Worm (Caenorhabditis elegans) whole organism, L4 larva: ENCODE measurements around the gene F54D5.7.

Source experiments
- F10B5.3 ChIP-seq: sonication (generic microtip); optimal IDR thresholded peaks from 2 replicates; lab custom pipeline; 2016; ENCODE audit warnings: mild to moderate bottlenecking, missing genetic modification characterization, missing compliant biosample characterization
- F44E2.7 ChIP-seq: fragments of 200-800 bp; sonication (Bioruptor generic); IDR thresholded peaks from 2 replicates; pipeline ENCODE4 v2.1.2; 2022; ENCODE audit warnings: missing genetic modification characterization, missing compliant biosample characterization
- F49E8.2 ChIP-seq: sonication (generic microtip); optimal IDR thresholded peaks from 2 replicates; lab custom pipeline; 2016; ENCODE audit warnings: missing compliant biosample characterization, mild to moderate bottlenecking, missing genetic modification characterization, borderline replicate concordance
- T20F7.1 ChIP-seq: fragments of 200-800 bp; sonication (Bioruptor generic); optimal IDR thresholded peaks from 2 replicates; lab custom pipeline; 2018; ENCODE audit warnings: mild to moderate bottlenecking, missing genetic modification characterization, missing compliant biosample characterization
- T26A8.4 ChIP-seq: fragments of 200-800 bp; sonication (Bioruptor generic); IDR thresholded peaks from 2 replicates; pipeline ENCODE4 v1.3.6; 2022; ENCODE audit warnings: missing genetic modification characterization, missing compliant biosample characterization
- Y105C5A.15 ChIP-seq: fragments of 200-800 bp; sonication (Bioruptor generic); IDR thresholded peaks from 2 replicates; pipeline ENCODE4 v1.3.6; 2022; ENCODE audit warnings: missing genetic modification characterization, missing compliant biosample characterization
- Y5F2A.4 ChIP-seq: fragments of 200-800 bp; sonication (Bioruptor generic); optimal IDR thresholded peaks from 2 replicates; lab custom pipeline; 2018; ENCODE audit warnings: mild to moderate bottlenecking, missing genetic modification characterization, missing compliant biosample characterization
- Y75B8A.6 ChIP-seq: fragments of 200-800 bp; sonication (Bioruptor generic); IDR thresholded peaks from 2 replicates; pipeline ENCODE4 v1.3.6; 2022; ENCODE audit warnings: missing genetic modification reagents, missing genetic modification characterization, missing compliant biosample characterization
- ZK337.2 ChIP-seq: fragments of 200-800 bp; sonication (Bioruptor generic); IDR thresholded peaks from 2 replicates; pipeline ENCODE4 v1.3.6; 2022; ENCODE audit warnings: missing genetic modification reagents, missing genetic modification characterization, missing compliant biosample characterization
- ZK546.5 ChIP-seq, 2 experiments: sonication (generic microtip); optimal IDR thresholded peaks; 2 replicates each; lab custom pipeline; 2017; ENCODE audit warnings: missing biosample characterization in 2 of 2, missing genetic modification characterization in 2 of 2
- aha-1 ChIP-seq: fragments of 150-350 bp; peaks from one replicate; lab custom pipeline; 2014; ENCODE audit warnings: missing biosample characterization, missing genetic modification characterization
- aly-2 ChIP-seq: sonication (generic microtip); optimal IDR thresholded peaks from 2 replicates; lab custom pipeline; 2018; ENCODE audit warnings: missing biosample characterization, missing genetic modification characterization
- ama-1 ChIP-seq: fragments of 150-350 bp; optimal IDR thresholded peaks from 2 replicates; lab custom pipeline; 2014; ENCODE audit warnings: inconsistent platforms, mixed read lengths
- ceh-44 ChIP-seq: fragments of 200-800 bp; sonication (Bioruptor generic); IDR thresholded peaks from 2 replicates; pipeline ENCODE4 v1.3.6; 2022; ENCODE audit warnings: missing genetic modification reagents, missing genetic modification characterization, missing compliant biosample characterization
- ceh-62 ChIP-seq: sonication (generic microtip); optimal IDR thresholded peaks from 2 replicates; lab custom pipeline; 2017; ENCODE audit warnings: missing biosample characterization, missing genetic modification characterization
- ceh-82 ChIP-seq: sonication (generic microtip); optimal IDR thresholded peaks from 2 replicates; lab custom pipeline; 2017; ENCODE audit warnings: missing biosample characterization, missing genetic modification characterization
- ces-1 ChIP-seq: fragments of 150-350 bp; sonication (generic microtip); optimal IDR thresholded peaks from 4 replicates; lab custom pipeline; 2014; ENCODE audit warnings: missing biosample characterization, missing genetic modification reagents, missing genetic modification characterization
- daf-16 ChIP-seq, 3 experiments: sonication (generic microtip); optimal IDR thresholded peaks; 2 replicates each; lab custom pipeline; 2016 to 2017; ENCODE audit warnings: missing genetic modification characterization in 3 of 3, missing genetic modification reagents in 3 of 3, mild to moderate bottlenecking in 2 of 3, missing compliant biosample characterization in 2 of 3, missing biosample characterization in 1 of 3, moderate library complexity in 1 of 3
- dmd-6 ChIP-seq: fragments of 200-800 bp; sonication (Bioruptor generic); IDR thresholded peaks from 2 replicates; pipeline ENCODE4 v1.3.6; 2022; ENCODE audit warnings: missing genetic modification reagents, missing genetic modification characterization, missing compliant biosample characterization
- dmd-9 ChIP-seq: fragments of 200-800 bp; sonication (Bioruptor generic); IDR thresholded peaks from 2 replicates; pipeline ENCODE4 v1.3.6; 2022; ENCODE audit warnings: missing genetic modification reagents, missing genetic modification characterization, missing compliant biosample characterization
- egl-27 ChIP-seq: sonication (generic microtip); optimal IDR thresholded peaks from 3 replicates; lab custom pipeline; 2017; ENCODE audit warnings: missing biosample characterization, missing genetic modification reagents, missing genetic modification characterization
- egl-43 ChIP-seq: fragments of 200-800 bp; sonication (Bioruptor generic); IDR thresholded peaks from 2 replicates; pipeline ENCODE4 v1.3.6; 2022; ENCODE audit warnings: missing genetic modification reagents, missing genetic modification characterization, missing compliant biosample characterization
- gei-8 ChIP-seq: fragments of 200-800 bp; sonication (Bioruptor generic); optimal IDR thresholded peaks from 2 replicates; lab custom pipeline; 2018; ENCODE audit warnings: mild to moderate bottlenecking, missing genetic modification characterization, missing compliant biosample characterization
- hlh-11 ChIP-seq: fragments of 200-800 bp; sonication (Bioruptor generic); optimal IDR thresholded peaks from 2 replicates; lab custom pipeline; 2018; ENCODE audit warnings: mild to moderate bottlenecking, missing genetic modification characterization, missing compliant biosample characterization
- hmg-1.1 ChIP-seq: fragments of 200-800 bp; sonication (Bioruptor generic); IDR thresholded peaks from 2 replicates; pipeline ENCODE4 v1.3.6; 2022; ENCODE audit warnings: missing genetic modification reagents, missing genetic modification characterization, missing compliant biosample characterization
- jun-1 ChIP-seq: fragments of 150-350 bp; optimal IDR thresholded peaks from 2 replicates; lab custom pipeline; 2014; ENCODE audit warnings: missing biosample characterization, missing genetic modification reagents, missing genetic modification characterization
- lim-7 ChIP-seq: fragments of 200-800 bp; sonication (Bioruptor generic); IDR thresholded peaks from 2 replicates; pipeline ENCODE4 v1.3.6; 2022; ENCODE audit warnings: missing genetic modification characterization, missing compliant biosample characterization
- lin-1 ChIP-seq: fragments of 200-800 bp; sonication (Bioruptor generic); IDR thresholded peaks from 2 replicates; pipeline ENCODE4 v1.3.6; 2022; ENCODE audit warnings: missing genetic modification reagents, missing genetic modification characterization, missing compliant biosample characterization
- lsy-2 ChIP-seq, 2 experiments: fragments of 150-350 bp in 1 of 2; sonication (generic microtip) in 1 of 2; optimal IDR thresholded peaks; 2 replicates each; lab custom pipeline; 2014 to 2017; ENCODE audit warnings: missing biosample characterization in 2 of 2, missing genetic modification characterization in 2 of 2
- madf-9 ChIP-seq: fragments of 200-800 bp; sonication (Bioruptor generic); conservative IDR thresholded peaks from 2 replicates; pipeline ENCODE4 v1.3.6; 2022; ENCODE audit warnings: missing genetic modification reagents, missing genetic modification characterization, missing compliant biosample characterization
- mdt-29 ChIP-seq: fragments of 200-800 bp; sonication (Bioruptor generic); IDR thresholded peaks from 2 replicates; pipeline ENCODE4 v1.3.6; 2022; ENCODE audit warnings: missing genetic modification reagents, missing genetic modification characterization, missing compliant biosample characterization
- mep-1 ChIP-seq: fragments of 150-350 bp; sonication (generic microtip); optimal IDR thresholded peaks from 3 replicates; lab custom pipeline; 2014; ENCODE audit warnings: missing biosample characterization, missing genetic modification characterization
- mes-2 ChIP-seq: sonication (generic microtip); optimal IDR thresholded peaks from 2 replicates; lab custom pipeline; 2016; ENCODE audit warnings: missing genotype, mild to moderate bottlenecking, missing genetic modification characterization, missing compliant biosample characterization; ENCODE audit not compliant: poor library complexity, severe bottlenecking
- mxl-3 ChIP-seq: fragments of 200-800 bp; sonication (Bioruptor generic); optimal IDR thresholded peaks from 2 replicates; lab custom pipeline; 2018; ENCODE audit warnings: mild to moderate bottlenecking, missing genetic modification characterization, missing compliant biosample characterization
- nhr-102 ChIP-seq: sonication (generic microtip); optimal IDR thresholded peaks from 2 replicates; lab custom pipeline; 2016; ENCODE audit warnings: mild to moderate bottlenecking, missing genetic modification characterization, moderate library complexity, missing compliant biosample characterization
- nhr-111 ChIP-seq: fragments of 200-800 bp; sonication (Bioruptor generic); optimal IDR thresholded peaks from 2 replicates; lab custom pipeline; 2018; ENCODE audit warnings: mild to moderate bottlenecking, missing genetic modification characterization, missing compliant biosample characterization
- nhr-25 ChIP-seq: sonication (generic microtip); optimal IDR thresholded peaks from 2 replicates; lab custom pipeline; 2017; ENCODE audit warnings: missing genetic modification characterization, mild to moderate bottlenecking, missing compliant biosample characterization, antibody characterized with exemption, moderate library complexity, borderline replicate concordance; ENCODE audit not compliant: insufficient read depth
- nhr-28 ChIP-seq: fragments of 150-350 bp; optimal IDR thresholded peaks from 2 replicates; lab custom pipeline; 2014; ENCODE audit warnings: missing biosample characterization, missing genetic modification characterization
- nhr-42 ChIP-seq: fragments of 200-800 bp; sonication (Bioruptor generic); IDR thresholded peaks from 2 replicates; pipeline ENCODE4 v1.3.6; 2022; ENCODE audit warnings: missing genetic modification characterization, missing compliant biosample characterization
- nhr-48 ChIP-seq: sonication (generic microtip); optimal IDR thresholded peaks from 2 replicates; lab custom pipeline; 2016; ENCODE audit warnings: mild to moderate bottlenecking, missing genetic modification characterization, missing compliant biosample characterization
- nhr-6 ChIP-seq: fragments of 150-350 bp; optimal IDR thresholded peaks from 2 replicates; lab custom pipeline; 2014; ENCODE audit warnings: missing biosample characterization, missing genetic modification characterization
- nhr-76 ChIP-seq: fragments of 150-350 bp; optimal IDR thresholded peaks from 2 replicates; lab custom pipeline; 2014; ENCODE audit warnings: missing biosample characterization, missing genetic modification characterization
- pqm-1 ChIP-seq: sonication (generic microtip); optimal IDR thresholded peaks from 2 replicates; lab custom pipeline; 2017; ENCODE audit warnings: missing biosample characterization, missing genetic modification characterization
- set-16 ChIP-seq: fragments of 200-800 bp; sonication (Bioruptor generic); IDR thresholded peaks from 2 replicates; pipeline ENCODE4 v1.3.6; 2022; ENCODE audit warnings: missing genetic modification reagents, missing genetic modification characterization, missing compliant biosample characterization
- snpc-1.2 ChIP-seq: fragments of 200-800 bp; sonication (Bioruptor generic); IDR thresholded peaks from 2 replicates; pipeline ENCODE4 v1.3.6; 2022; ENCODE audit warnings: missing genetic modification reagents, missing genetic modification characterization, missing compliant biosample characterization
- spr-1 ChIP-seq: sonication (generic microtip); optimal IDR thresholded peaks from 2 replicates; lab custom pipeline; 2016; ENCODE audit warnings: mild to moderate bottlenecking, missing genetic modification characterization, missing compliant biosample characterization
- tra-1 ChIP-seq: fragments of 200-800 bp; sonication (Bioruptor generic); IDR thresholded peaks from 2 replicates; pipeline ENCODE4 v1.3.6; 2022; ENCODE audit warnings: missing genetic modification reagents, missing genetic modification characterization, missing compliant biosample characterization
- vab-7 ChIP-seq: fragments of 200-800 bp; sonication (Bioruptor generic); IDR thresholded peaks from 2 replicates; pipeline ENCODE4 v1.3.6; 2022; ENCODE audit warnings: missing genetic modification reagents, missing genetic modification characterization, missing compliant biosample characterization
- zfp-2 ChIP-seq: sonication (generic microtip); optimal IDR thresholded peaks from 2 replicates; lab custom pipeline; 2016; ENCODE audit warnings: mild to moderate bottlenecking, missing genetic modification characterization, missing compliant biosample characterization
- zip-2 ChIP-seq: fragments of 150-350 bp; optimal IDR thresholded peaks from 2 replicates; lab custom pipeline; 2014; ENCODE audit warnings: missing biosample characterization, missing genetic modification characterization
- ztf-11 ChIP-seq: fragments of 150-350 bp; optimal IDR thresholded peaks from 2 replicates; lab custom pipeline; 2014; ENCODE audit warnings: missing biosample characterization, missing genetic modification characterization

F54D5.7 gene

DNA sequence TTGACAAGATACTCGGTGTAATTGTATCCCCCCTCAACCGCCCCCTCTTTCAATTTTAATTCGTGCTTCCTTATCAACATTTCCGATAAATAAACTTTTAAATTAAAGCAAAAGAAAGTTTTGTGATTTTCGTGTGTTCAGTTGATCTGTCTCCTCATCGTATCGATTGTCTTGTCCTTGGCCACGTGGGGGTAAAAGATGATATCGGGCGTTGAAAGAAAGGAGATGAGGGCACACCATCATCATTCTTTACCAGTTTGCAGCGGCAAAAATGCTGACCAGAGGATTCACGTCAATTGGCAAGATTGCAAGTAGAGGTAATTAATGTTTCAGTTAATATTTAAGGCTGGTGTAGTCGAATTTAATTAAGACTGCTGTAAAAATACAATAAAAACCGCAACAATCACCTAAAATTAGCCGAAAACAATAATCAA, at the start of gene F54D5.7 (continued):
- TF ChIP-seq nhr-111, result no peak
- TF ChIP-seq zip-2 (tag; lab: Kevin White, UChicago), result peak; percentile 33
- TF ChIP-seq nhr-28 (tag; lab: Kevin White, UChicago), result peak; percentile 47
- peak; percentile 56 for TF ChIP-seq F49E8.2 (tag; lab: Kevin White, UChicago)
- TF ChIP-seq vab-7 (GFP tag; lab: Robert Waterston, UW), result no peak
- TF ChIP-seq ceh-62, result no peak
- no peak for TF ChIP-seq jun-1 (tag; lab: Kevin White, UChicago)
- TF ChIP-seq nhr-48 (tag; lab: Kevin White, UChicago), result peak; percentile 3
- TF ChIP-seq zfp-2 (tag; lab: Kevin White, UChicago), result no peak
- TF ChIP-seq pqm-1 (tag; lab: Kevin White, UChicago), result peak; percentile 2
- no peak for TF ChIP-seq nhr-76 (tag; lab: Kevin White, UChicago)
- peak; percentile 82 for TF ChIP-seq T26A8.4
- TF ChIP-seq F44E2.7, result no peak
- TF ChIP-seq daf-16 (GFP tag; optimal IDR thresholded peaks at IDR 0.05; lab: Kevin White, UChicago), result peak in 1 of 2 experiments; percentile 42
- TF ChIP-seq daf-16 (tag; optimal IDR thresholded peaks at IDR 0.05; lab: Kevin White, UChicago), result peak; percentile 58
- TF ChIP-seq lsy-2 (tag; optimal IDR thresholded peaks at IDR 0.05; lab: Kevin White, UChicago), result peak; percentile 3 to 76
- peak; percentile 12 for TF ChIP-seq gei-8
- peak; percentile 49; the same call in 1 of the 2 replicates for TF ChIP-seq hmg-1.1 (GFP tag; lab: Robert Waterston, UW)
- TF ChIP-seq Y5F2A.4, result no peak
- TF ChIP-seq aly-2 (tag; lab: Kevin White, UChicago), result peak; percentile 85
- TF ChIP-seq tra-1 (GFP tag; lab: Robert Waterston, UW), result peak; percentile 46; the same call in 1 of the 2 replicates
- TF ChIP-seq T20F7.1, result peak; percentile 75
- no peak for TF ChIP-seq Y75B8A.6 (GFP tag; lab: Robert Waterston, UW)
- peak; percentile 77 for TF ChIP-seq mep-1 (tag; lab: Kevin White, UChicago)
- 0 out of 2 replicates have a peak, but pooled peaks have one; percentile 19 for TF ChIP-seq ceh-44 (GFP tag; lab: Robert Waterston, UW)
- TF ChIP-seq lin-1, result peak; percentile 32; the same call in 1 of the 2 replicates
- peak; percentile 79 for TF ChIP-seq egl-43
- no peak for TF ChIP-seq Y105C5A.15 (GFP tag; lab: Robert Waterston, UW)
- peak; percentile 76 for TF ChIP-seq ama-1
- no peak for TF ChIP-seq mes-2 (tag; lab: Kevin White, UChicago)
- TF ChIP-seq ZK546.5 (tag; optimal IDR thresholded peaks at IDR 0.05; lab: Kevin White, UChicago), result no peak
- TF ChIP-seq dmd-6, result peak; percentile 55
- TF ChIP-seq ztf-11, result no peak
- peak; percentile 76 for TF ChIP-seq hlh-11 (tag; lab: Kevin White, UChicago)
- TF ChIP-seq ceh-82 (tag; lab: Kevin White, UChicago), result no peak
- TF ChIP-seq spr-1 (tag; lab: Kevin White, UChicago), result peak; percentile 55
- TF ChIP-seq ces-1 (GFP tag; lab: Kevin White, UChicago), result no peak
- TF ChIP-seq ZK337.2 (GFP tag; lab: Robert Waterston, UW), result no peak
- peak; percentile 97 for TF ChIP-seq aha-1 (tag; lab: Kevin White, UChicago)
- TF ChIP-seq egl-27, result no peak
- TF ChIP-seq F10B5.3 (tag; lab: Kevin White, UChicago), result no peak
- no peak for TF ChIP-seq nhr-6 (tag; lab: Kevin White, UChicago)
- TF ChIP-seq set-16 (GFP tag; lab: Robert Waterston, UW), result no peak
- TF ChIP-seq lim-7, result peak; percentile 77
- TF ChIP-seq snpc-1.2, result peak; percentile 81
- peak; percentile 65; the same call in 1 of the 2 replicates for TF ChIP-seq mdt-29 (GFP tag; lab: Robert Waterston, UW)
- TF ChIP-seq nhr-42 (GFP tag; lab: Robert Waterston, UW), result peak; percentile 68; the same call in 1 of the 2 replicates
- TF ChIP-seq dmd-9, result no peak
- peak; percentile 43 for TF ChIP-seq nhr-25 (tag; lab: Kevin White, UChicago)
- TF ChIP-seq mxl-3 (GFP tag; lab: Kevin White, UChicago), result peak; percentile 84
- peak; percentile 36; the same call in 1 of the 2 replicates for TF ChIP-seq madf-9 (GFP tag; lab: Robert Waterston, UW)
- TF ChIP-seq nhr-102 (tag; lab: Kevin White, UChicago), result no peak
